Fruit fly (Drosophila melanogaster) whole organism, embryonic: ENCODE measurements around the gene SP555.
A peak's percentile ranks its signal among the peaks of the same experiment; 100 is the strongest.

ENCODE experiments used
- Aef1 ChIP-seq: fragments of 200-800 bp; sonication (Bioruptor generic); IDR thresholded peaks from 3 replicates; pipeline ENCODE4 v1.3.6; 2022; ENCODE audit warnings: missing biosample characterization, missing genetic modification characterization
- Awh ChIP-seq: fragments of 200-800 bp; sonication (Bioruptor generic); IDR thresholded peaks from 2 replicates; pipeline ENCODE4, ENCODE4 v1.3.6; 2022; ENCODE audit warnings: missing biosample characterization, missing genetic modification characterization
- CG1024 ChIP-seq: fragments of 200-800 bp; sonication (Bioruptor generic); IDR thresholded peaks from 2 replicates; pipeline ENCODE4 v1.3.6; 2022; ENCODE audit warnings: missing biosample characterization, missing genetic modification characterization
- CG11696 ChIP-seq: fragments of 200-800 bp; sonication (Bioruptor generic); IDR thresholded peaks from 2 replicates; pipeline ENCODE4 v1.3.6; 2022; ENCODE audit warnings: missing biosample characterization, missing genetic modification characterization
- CG12219 ChIP-seq: fragments of 200-800 bp; sonication (Bioruptor generic); optimal IDR thresholded peaks from 3 replicates; lab custom pipeline; 2018; ENCODE audit warnings: missing biosample characterization, mild to moderate bottlenecking, missing genetic modification characterization
- CG12769 ChIP-seq: fragments of 200-800 bp; sonication (Bioruptor generic); optimal IDR thresholded peaks from 2 replicates; lab custom pipeline; 2019; ENCODE audit warnings: missing biosample characterization, mild to moderate bottlenecking, missing genetic modification characterization, moderate library complexity
- CG13424 ChIP-seq: fragments of 200-800 bp; sonication (Bioruptor generic); optimal IDR thresholded peaks from 2 replicates; lab custom pipeline; 2019; ENCODE audit warnings: missing biosample characterization, mild to moderate bottlenecking, missing genetic modification characterization, moderate library complexity
- CG16863 ChIP-seq: fragments of 200-800 bp; sonication (Bioruptor generic); optimal IDR thresholded peaks from 3 replicates; lab custom pipeline; 2016; ENCODE audit warnings: missing biosample characterization, missing genetic modification characterization
- CG17829 ChIP-seq: fragments of 200-800 bp; optimal IDR thresholded peaks from 2 replicates; lab custom pipeline; 2019; ENCODE audit warnings: missing biosample characterization, mild to moderate bottlenecking, missing genetic modification characterization, moderate library complexity
- CG18599 ChIP-seq: fragments of 200-800 bp; sonication (Bioruptor generic); optimal IDR thresholded peaks from 3 replicates; lab custom pipeline; 2017; ENCODE audit warnings: missing biosample characterization, missing genetic modification characterization, mild to moderate bottlenecking, moderate library complexity, missing genetic modification reagents
- CG2129 ChIP-seq: fragments of 200-800 bp; sonication (Bioruptor generic); IDR thresholded peaks from 2 replicates; pipeline ENCODE4 v1.3.6; 2022; ENCODE audit warnings: missing biosample characterization, missing genetic modification characterization; ENCODE audit not compliant: partially characterized antibody
- CG33213 ChIP-seq: fragments of 200-800 bp; sonication (Bioruptor generic); optimal IDR thresholded peaks from 3 replicates; lab custom pipeline; 2016; ENCODE audit warnings: missing biosample characterization, missing genetic modification characterization
- CG5245 ChIP-seq: fragments of 200-800 bp; sonication (Bioruptor generic); optimal IDR thresholded peaks from 3 replicates; lab custom pipeline; 2016; ENCODE audit warnings: missing biosample characterization, missing genetic modification characterization
- CG5953 ChIP-seq: fragments of 200-800 bp; sonication (Bioruptor generic); IDR thresholded peaks from 2 replicates; pipeline ENCODE4 v1.3.6; 2022; ENCODE audit warnings: missing biosample characterization, missing genetic modification characterization
- CG6854 ChIP-seq: fragments of 200-800 bp; sonication (Bioruptor generic); optimal IDR thresholded peaks from 3 replicates; lab custom pipeline; 2017; ENCODE audit warnings: missing biosample characterization, mild to moderate bottlenecking, missing genetic modification characterization
- CG8089 ChIP-seq: fragments of 200-800 bp; sonication (Bioruptor generic); optimal IDR thresholded peaks from 3 replicates; lab custom pipeline; 2016; ENCODE audit warnings: missing biosample characterization, missing genetic modification characterization
- Chrac-16 ChIP-seq: fragments of 200-800 bp; sonication (Bioruptor generic); optimal IDR thresholded peaks from 3 replicates; lab custom pipeline; 2016; ENCODE audit warnings: missing biosample characterization, missing genetic modification characterization
- Ets97D ChIP-seq: fragments of 200-800 bp; sonication (Bioruptor generic); optimal IDR thresholded peaks from 3 replicates; lab custom pipeline; 2016; ENCODE audit warnings: missing biosample characterization, missing genetic modification characterization
- H15 ChIP-seq: fragments of 200-800 bp; sonication (Bioruptor generic); IDR thresholded peaks from 3 replicates; pipeline ENCODE4 v1.3.6; 2022; ENCODE audit warnings: missing biosample characterization, missing genetic modification characterization
- Hr3 ChIP-seq: fragments of 200-800 bp; sonication (Bioruptor generic); optimal IDR thresholded peaks from 3 replicates; lab custom pipeline; 2016; ENCODE audit warnings: missing biosample characterization, missing genetic modification characterization
- Max ChIP-seq: fragments of 200-800 bp; sonication (Bioruptor generic); optimal IDR thresholded peaks from 2 replicates; lab custom pipeline; 2016; ENCODE audit warnings: missing biosample characterization, mild to moderate bottlenecking, missing genetic modification characterization
- Sox102F ChIP-seq: fragments of 200-800 bp; sonication (Bioruptor generic); optimal IDR thresholded peaks from 2 replicates; lab custom pipeline; 2018; ENCODE audit warnings: missing biosample characterization, mild to moderate bottlenecking, missing genetic modification characterization, moderate library complexity
- ab ChIP-seq: fragments of 200-800 bp; sonication (Bioruptor generic); optimal IDR thresholded peaks from 2 replicates; lab custom pipeline; 2016; ENCODE audit warnings: missing biosample characterization, missing genetic modification characterization
- ap ChIP-seq: fragments of 200-800 bp; sonication (Bioruptor generic); IDR thresholded peaks from 2 replicates; pipeline ENCODE4 v1.3.6; 2022; ENCODE audit warnings: missing biosample characterization, missing genetic modification characterization
- cad ChIP-seq: fragments of >200 bp; optimal IDR thresholded peaks from 2 replicates; lab custom pipeline; 2017; ENCODE audit warnings: missing biosample characterization, missing genetic modification characterization
- cato ChIP-seq: fragments of 200-800 bp; sonication (Bioruptor generic); optimal IDR thresholded peaks from 2 replicates; lab custom pipeline; 2016; ENCODE audit warnings: missing biosample characterization, missing genetic modification characterization, borderline replicate concordance
- caup ChIP-seq: fragments of 200-800 bp; sonication (Bioruptor generic); optimal IDR thresholded peaks from 3 replicates; lab custom pipeline; 2017; ENCODE audit warnings: missing biosample characterization, mild to moderate bottlenecking, missing genetic modification characterization, moderate library complexity; ENCODE audit not compliant: severe bottlenecking
- chinmo ChIP-seq: fragments of 200-800 bp; sonication (Bioruptor generic); IDR thresholded peaks from 4 replicates; pipeline ENCODE4 v1.3.6; 2022; ENCODE audit warnings: missing biosample characterization, missing genetic modification characterization; ENCODE audit not compliant: partially characterized antibody
- danr ChIP-seq: fragments of 200-800 bp; sonication (Bioruptor generic); IDR thresholded peaks from 2 replicates; pipeline ENCODE4 v1.3.6; 2022; ENCODE audit warnings: missing biosample characterization, missing genetic modification characterization
- dati ChIP-seq: fragments of 200-800 bp; sonication (Bioruptor generic); IDR thresholded peaks from 2 replicates; pipeline ENCODE4 v1.3.6; 2022; ENCODE audit warnings: missing biosample characterization, missing genetic modification characterization
- dm ChIP-seq: fragments of 200-800 bp; sonication (Bioruptor generic); optimal IDR thresholded peaks from 3 replicates; lab custom pipeline; 2016; ENCODE audit warnings: missing biosample characterization, missing genetic modification characterization
- eyg ChIP-seq: fragments of 200-800 bp; sonication (Bioruptor generic); optimal IDR thresholded peaks from 3 replicates; lab custom pipeline; 2016; ENCODE audit warnings: missing biosample characterization, missing genetic modification characterization
- gce ChIP-seq: fragments of 200-800 bp; sonication (Bioruptor generic); IDR thresholded peaks from 3 replicates; pipeline ENCODE4 v1.3.6; 2022; ENCODE audit warnings: missing biosample characterization, missing genetic modification characterization
- gsb-n ChIP-seq: fragments of 200-800 bp; sonication (Bioruptor generic); optimal IDR thresholded peaks from 3 replicates; lab custom pipeline; 2018; ENCODE audit warnings: missing biosample characterization, mild to moderate bottlenecking, missing genetic modification characterization
- hkb ChIP-seq, 2 experiments: fragments of 200-800 bp in 1 of 2; fragments of >200 bp in 1 of 2; sonication (Bioruptor generic) in 1 of 2; IDR thresholded peaks in 1 of 2; optimal IDR thresholded peaks in 1 of 2; 2 replicates each; pipeline versions ENCODE4 v1.3.6 to Lab custom; 2017 to 2022; ENCODE audit warnings: missing biosample characterization in 1 of 2, missing genetic modification characterization in 1 of 2
- p53 ChIP-seq: fragments of 200-800 bp; sonication (Bioruptor generic); optimal IDR thresholded peaks from 2 replicates; lab custom pipeline; 2016; ENCODE audit warnings: missing biosample characterization, missing genetic modification characterization
- phol ChIP-seq: fragments of 200-800 bp; sonication (Bioruptor generic); optimal IDR thresholded peaks from 3 replicates; lab custom pipeline; 2018; ENCODE audit warnings: missing biosample characterization, mild to moderate bottlenecking, missing genetic modification characterization, moderate library complexity
- ranshi ChIP-seq: fragments of 200-800 bp; sonication (Bioruptor generic); IDR thresholded peaks from 2 replicates; pipeline ENCODE4 v1.3.6; 2022; ENCODE audit warnings: missing biosample characterization, missing genetic modification characterization
- run ChIP-seq: fragments of 200-800 bp; sonication (Bioruptor generic); optimal IDR thresholded peaks from 3 replicates; lab custom pipeline; 2018; ENCODE audit warnings: missing biosample characterization, mild to moderate bottlenecking, missing genetic modification characterization
- sr ChIP-seq: fragments of 200-800 bp; sonication (Bioruptor generic); IDR thresholded peaks from 3 replicates; pipeline ENCODE4 v1.3.6; 2022; ENCODE audit warnings: missing biosample characterization, missing genetic modification characterization
- tgo ChIP-seq: fragments of 200-800 bp; sonication (Bioruptor generic); IDR thresholded peaks from 3 replicates; pipeline ENCODE4 v1.3.6; 2022; ENCODE audit warnings: missing biosample characterization, missing genetic modification characterization
- trh ChIP-seq: fragments of 200-800 bp; sonication (Bioruptor generic); optimal IDR thresholded peaks from 2 replicates; lab custom pipeline; 2016; ENCODE audit warnings: missing biosample characterization, missing genetic modification characterization

SP555 gene

DNA sequence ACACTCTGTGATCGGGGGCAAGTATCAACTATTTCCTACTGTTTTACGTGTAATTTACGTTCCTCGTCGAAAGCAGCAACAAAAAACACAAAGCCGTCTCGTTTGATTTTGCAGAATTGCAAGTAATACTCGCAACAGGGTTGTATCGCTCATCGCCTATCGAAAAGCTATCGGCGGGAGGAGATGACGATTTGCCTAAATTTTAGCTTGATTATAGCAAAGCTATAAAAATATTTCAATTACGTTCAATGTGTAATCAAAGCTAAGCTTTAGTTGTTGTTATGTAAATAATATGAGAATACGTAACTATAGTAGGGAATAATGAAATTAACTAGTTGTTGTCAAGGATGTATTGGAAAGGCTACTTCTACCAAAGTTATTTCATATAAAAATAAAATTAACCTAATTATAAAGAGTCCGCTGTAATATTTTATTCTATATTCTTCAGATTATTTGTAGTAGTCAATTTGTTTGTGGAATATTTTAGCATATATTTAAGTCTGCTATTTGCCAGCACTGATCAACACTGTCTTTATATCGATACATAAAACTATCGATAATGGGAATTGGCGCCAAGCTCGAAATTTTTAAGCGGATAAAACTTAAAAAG lies 22.2 kb downstream of the SP555 start, which contains the start of gene Rpn11 (continued):
- TF ChIP-seq CG8089 (no peak), Hr3 (GFP tag; lab: Kevin White, UChicago) (peak; percentile 74), Sox102F (GFP tag; lab: Kevin White, UChicago) (peak; percentile 64), cad (GFP tag; lab: Kevin White, UChicago) (no peak), CG11696 (GFP tag; lab: Robert Waterston, UW) (no peak), Awh (GFP tag; lab: Robert Waterston, UW) (no peak), phol (tag; lab: Kevin White, UChicago) (peak; percentile 77), CG16863 (no peak), CG6854 (GFP tag; lab: Kevin White, UChicago) (no peak), H15 (GFP tag; lab: Robert Waterston, UW) (no peak), ap (GFP tag; lab: Robert Waterston, UW) (peak; percentile 34; the same call in 1 of the 2 replicates), chinmo (no peak), dm (GFP tag; lab: Kevin White, UChicago) (no peak), dati (GFP tag; lab: Robert Waterston, UW) (no peak), gsb-n (tag; lab: Kevin White, UChicago) (peak; percentile 47), Aef1 (GFP tag; lab: Robert Waterston, UW) (0 out of 3 replicates have a peak, but pooled peaks have one; percentile 17), run (tag; lab: Kevin White, UChicago) (no peak), CG33213 (GFP tag; lab: Kevin White, UChicago) (no peak), ab (GFP tag; lab: Kevin White, UChicago) (no peak), sr (GFP tag; lab: Robert Waterston, UW) (no peak), Chrac-16 (GFP tag; lab: Kevin White, UChicago) (peak; percentile 51), Max (GFP tag; lab: Kevin White, UChicago) (peak; percentile 46), caup (GFP tag; lab: Kevin White, UChicago) (peak; percentile 29), trh (peak; percentile 36), gce (GFP tag; lab: Robert Waterston, UW) (no peak), ranshi (GFP tag; lab: Robert Waterston, UW) (0 out of 2 replicates have a peak, but pooled peaks have one; percentile 5), danr (GFP tag; lab: Robert Waterston, UW) (no peak), hkb (optimal IDR thresholded peaks at IDR 0.05; lab: Kevin White, UChicago) (no peak), hkb (GFP tag; IDR thresholded peaks at IDR 0.05; lab: Robert Waterston, UW) (no peak), tgo (GFP tag; lab: Robert Waterston, UW) (no peak; the same call in 2 of the 3 replicates), CG12219 (GFP tag; lab: Kevin White, UChicago) (no peak), Ets97D (GFP tag; lab: Kevin White, UChicago) (peak; percentile 24), CG17829 (tag; lab: Kevin White, UChicago) (peak; percentile 72), CG18599 (GFP tag; lab: Kevin White, UChicago) (peak; percentile 67), CG1024 (no peak), CG5953 (GFP tag; lab: Robert Waterston, UW) (no peak), p53 (GFP tag; lab: Kevin White, UChicago) (no peak), CG13424 (tag; lab: Kevin White, UChicago) (peak; percentile 70), CG2129 (GFP tag; lab: Robert Waterston, UW) (0 out of 2 replicates have a peak, but pooled peaks have one; percentile 38), cato (GFP tag; lab: Kevin White, UChicago) (peak; percentile 46), eyg (no peak), CG12769 (tag; lab: Kevin White, UChicago) (peak; percentile 25), CG5245 (peak; percentile 24)
